Fruit fly (Drosophila melanogaster) whole organism, wandering third instar larva: ENCODE measurements around the gene CG6168.

Experiments
- Abd-B ChIP-seq: fragments of >200 bp; optimal IDR thresholded peaks from 2 replicates; lab custom pipeline; 2017; ENCODE audit warnings: missing biosample characterization, missing genetic modification characterization
- CG32264 ChIP-seq: fragments of 200-800 bp; sonication (Bioruptor generic); optimal IDR thresholded peaks from 2 replicates; lab custom pipeline; 2016; ENCODE audit warnings: missing biosample characterization, missing genetic modification characterization
- CG9705 ChIP-seq: fragments of 200-800 bp; sonication (Bioruptor generic); optimal IDR thresholded peaks from 2 replicates; lab custom pipeline; 2018; ENCODE audit warnings: missing biosample characterization, mild to moderate bottlenecking, missing genetic modification characterization
- CrebA ChIP-seq: fragments of 200-800 bp; sonication (Bioruptor generic); optimal IDR thresholded peaks from 2 replicates; lab custom pipeline; 2016; ENCODE audit warnings: missing biosample characterization, mild to moderate bottlenecking, missing genetic modification characterization, borderline replicate concordance
- Dfd ChIP-seq: fragments of >200 bp; optimal IDR thresholded peaks from 2 replicates; lab custom pipeline; 2017; ENCODE audit warnings: missing biosample characterization, missing genetic modification characterization
- Dif ChIP-seq: fragments of 200-275, 200-300 bp; sonication (Bioruptor generic); optimal IDR thresholded peaks from 2 replicates; lab custom pipeline; 2018; ENCODE audit warnings: missing biosample characterization, missing genetic modification characterization; ENCODE audit not compliant: partially characterized antibody
- GATAd ChIP-seq: sonication (Bioruptor generic); optimal IDR thresholded peaks from 2 replicates; lab custom pipeline; 2016; ENCODE audit warnings: missing biosample characterization, missing genetic modification characterization
- HLH106 ChIP-seq: fragments of 200-800 bp; optimal IDR thresholded peaks from 3 replicates; lab custom pipeline; 2019; ENCODE audit warnings: missing biosample characterization, mild to moderate bottlenecking, missing genetic modification characterization, moderate library complexity
- Hnf4 ChIP-seq: fragments of 200-800 bp; sonication (Bioruptor generic); optimal IDR thresholded peaks from 2 replicates; lab custom pipeline; 2016; ENCODE audit warnings: missing biosample characterization, mild to moderate bottlenecking, missing genetic modification characterization
- Hr78 ChIP-seq: fragments of >200 bp; optimal IDR thresholded peaks from 2 replicates; lab custom pipeline; 2017; ENCODE audit warnings: missing biosample characterization, missing genetic modification characterization
- Hr83 ChIP-seq: fragments of 200-300 bp; sonication (Bioruptor generic); optimal IDR thresholded peaks from 2 replicates; lab custom pipeline; 2016; ENCODE audit warnings: missing biosample characterization, mild to moderate bottlenecking, missing genetic modification characterization, moderate library complexity; ENCODE audit not compliant: poor library complexity, severe bottlenecking
- Myc ChIP-seq: fragments of >200 bp; optimal IDR thresholded peaks from 2 replicates; lab custom pipeline; 2017
- N ChIP-seq: fragments of >200 bp; optimal IDR thresholded peaks from 2 replicates; lab custom pipeline; 2018; ENCODE audit warnings: missing biosample characterization, missing external identifiers, missing genetic modification characterization
- OdsH ChIP-seq: fragments of 200-800 bp; sonication (Bioruptor generic); optimal IDR thresholded peaks from 2 replicates; lab custom pipeline; 2016; ENCODE audit warnings: missing biosample characterization, mild to moderate bottlenecking, missing genetic modification characterization
- Rel ChIP-seq, 2 experiments: fragments of 200-800 bp; sonication (Bioruptor generic) in 1 of 2; optimal IDR thresholded peaks; 2 replicates in 1 of 2; 3 replicates in 1 of 2; lab custom pipeline; 2016 to 2019; ENCODE audit warnings: mild to moderate bottlenecking in 2 of 2, missing biosample characterization in 2 of 2, missing genetic modification characterization in 2 of 2, moderate library complexity in 1 of 2
- Sp1 ChIP-seq: fragments of 200-800 bp; sonication (Bioruptor generic); optimal IDR thresholded peaks from 3 replicates; lab custom pipeline; 2019; ENCODE audit warnings: missing biosample characterization, mild to moderate bottlenecking, missing genetic modification characterization, moderate library complexity
- Vsx2 ChIP-seq: fragments of 200-300, 225-300 bp; sonication (Bioruptor generic); optimal IDR thresholded peaks from 2 replicates; lab custom pipeline; 2018; ENCODE audit warnings: missing biosample characterization, missing genetic modification characterization; ENCODE audit not compliant: partially characterized antibody
- br ChIP-seq: fragments of 200-800 bp; sonication (Bioruptor generic); optimal IDR thresholded peaks from 2 replicates; lab custom pipeline; 2016; ENCODE audit warnings: missing biosample characterization, missing genetic modification characterization
- brk ChIP-seq: fragments of 200-800 bp; sonication (Bioruptor generic); optimal IDR thresholded peaks from 2 replicates; lab custom pipeline; 2016; ENCODE audit warnings: missing biosample characterization, mild to moderate bottlenecking, missing genetic modification characterization
- dl ChIP-seq, 2 experiments: fragments of 175-275, 200-275 bp in 1 of 2; fragments of 200-275 bp in 1 of 2; sonication (Bioruptor generic); optimal IDR thresholded peaks; lab custom pipeline; 2018; ENCODE audit warnings: mild to moderate bottlenecking in 2 of 2, missing biosample characterization in 2 of 2, missing genetic modification characterization in 2 of 2, moderate library complexity in 2 of 2; ENCODE audit not compliant: partially characterized antibody in 2 of 2, insufficient read depth in 1 of 2
- dmrt93B ChIP-seq: fragments of 200-800 bp; sonication (Bioruptor generic); optimal IDR thresholded peaks from 2 replicates; lab custom pipeline; 2018; ENCODE audit warnings: missing biosample characterization, mild to moderate bottlenecking, missing genetic modification characterization
- dsf ChIP-seq: sonication (Bioruptor generic); optimal IDR thresholded peaks from 2 replicates; lab custom pipeline; 2016; ENCODE audit warnings: missing biosample characterization, missing genetic modification characterization, borderline replicate concordance
- ey ChIP-seq: fragments of 200-800 bp; sonication (Bioruptor generic); optimal IDR thresholded peaks from 2 replicates; lab custom pipeline; 2016; ENCODE audit warnings: missing biosample characterization, missing genetic modification characterization
- foxo ChIP-seq, 2 experiments: fragments of 200-800 bp; sonication (Bioruptor generic); optimal IDR thresholded peaks; 2 replicates in 1 of 2; 3 replicates in 1 of 2; lab custom pipeline; 2016 to 2017; ENCODE audit warnings: missing biosample characterization in 2 of 2, missing genetic modification characterization in 2 of 2
- fru ChIP-seq: fragments of 200-800 bp; sonication (Bioruptor generic); optimal IDR thresholded peaks from 3 replicates; lab custom pipeline; 2016; ENCODE audit warnings: missing biosample characterization, mild to moderate bottlenecking, missing genetic modification characterization
- h ChIP-seq: fragments of 200-800 bp; sonication (Bioruptor generic); optimal IDR thresholded peaks from 3 replicates; lab custom pipeline; 2016; ENCODE audit warnings: missing biosample characterization, mild to moderate bottlenecking, missing genetic modification characterization
- jim ChIP-seq: fragments of 175-275, 200-325 bp; sonication (Bioruptor generic); optimal IDR thresholded peaks from 2 replicates; lab custom pipeline; 2016; ENCODE audit warnings: missing biosample characterization, mild to moderate bottlenecking, missing genetic modification characterization
- lola ChIP-seq: fragments of >200 bp; optimal IDR thresholded peaks from 2 replicates; lab custom pipeline; 2017; ENCODE audit warnings: missing biosample characterization, missing genetic modification characterization
- pan ChIP-seq: fragments of >200 bp; optimal IDR thresholded peaks from 2 replicates; lab custom pipeline; 2017
- psq ChIP-seq: fragments of 200-800 bp; sonication (Bioruptor generic); optimal IDR thresholded peaks from 3 replicates; lab custom pipeline; 2017; ENCODE audit warnings: missing biosample characterization, mild to moderate bottlenecking, missing genetic modification characterization, moderate library complexity
- rgr ChIP-seq: fragments of 200-800 bp; sonication (Bioruptor generic); optimal IDR thresholded peaks from 3 replicates; lab custom pipeline; 2016; ENCODE audit warnings: missing biosample characterization, mild to moderate bottlenecking, missing genetic modification characterization
- sage ChIP-seq: fragments of 200-800 bp; sonication (Bioruptor generic); optimal IDR thresholded peaks from 2 replicates; lab custom pipeline; 2016; ENCODE audit warnings: missing biosample characterization, mild to moderate bottlenecking, missing genetic modification characterization
- tai ChIP-seq: sonication (Bioruptor generic); optimal IDR thresholded peaks from 2 replicates; lab custom pipeline; 2016; ENCODE audit warnings: missing biosample characterization, missing genetic modification characterization
- woc ChIP-seq: sonication (Bioruptor generic); optimal IDR thresholded peaks from 2 replicates; lab custom pipeline; 2016; ENCODE audit warnings: missing biosample characterization, mild to moderate bottlenecking, missing genetic modification characterization

Gene CG6168

DNA sequence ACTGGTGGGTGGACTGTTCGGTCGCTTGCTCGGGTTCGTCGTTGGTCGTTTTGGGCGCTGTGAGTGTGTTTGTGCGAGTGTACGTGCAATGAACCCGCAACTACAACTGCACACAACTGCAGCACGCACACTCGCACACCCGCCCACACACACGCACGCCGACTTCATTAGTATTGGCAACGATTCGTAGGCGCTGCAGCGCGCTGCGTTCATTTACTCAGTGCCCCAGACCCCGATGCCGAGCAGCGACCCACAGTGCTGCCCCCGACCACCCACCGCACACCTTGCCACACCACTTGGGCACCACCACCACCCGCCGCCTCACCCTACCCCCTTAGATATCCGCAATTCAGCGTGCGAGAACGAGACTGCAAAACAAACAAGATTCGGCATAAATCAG, 44.9 kb upstream of the CG6168 start:
- TF ChIP-seq Hnf4 (GFP tag; lab: Kevin White, UChicago) (no peak), Rel (GFP tag; optimal IDR thresholded peaks at IDR 0.05; lab: Kevin White, UChicago) (no peak), Rel (tag; optimal IDR thresholded peaks at IDR 0.05; lab: Kevin White, UChicago) (peak; percentile 2), Hr83 (GFP tag; lab: Kevin White, UChicago) (peak; percentile 13), CG9705 (GFP tag; lab: Kevin White, UChicago) (no peak), woc (GFP tag; lab: Kevin White, UChicago) (no peak), br (GFP tag; lab: Kevin White, UChicago) (no peak), ey (GFP tag; lab: Kevin White, UChicago) (no peak), psq (GFP tag; lab: Kevin White, UChicago) (peak; percentile 74), sage (no peak), pan (lab: Kevin White, UChicago) (no peak), dl (GFP tag; optimal IDR thresholded peaks at IDR 0.05; lab: Kevin White, UChicago; ENCODE audit: insufficient read depth in 1 of 2, partially characterized antibody in 2 of 2) (peak in 1 of 2 experiments; percentile 1), N (GFP tag; lab: Kevin White, UChicago) (no peak), h (no peak), rgr (peak; percentile 41), tai (no peak)

- TF ChIP-seq CG9705 (GFP tag; lab: Kevin White, UChicago): no peak
- TF ChIP-seq Hnf4 (GFP tag; lab: Kevin White, UChicago): no peak
- no peak for TF ChIP-seq dsf (GFP tag; lab: Kevin White, UChicago)
- peak; percentile 28 for TF ChIP-seq OdsH (GFP tag; lab: Kevin White, UChicago)
- no peak for TF ChIP-seq pan (lab: Kevin White, UChicago)
- TF ChIP-seq Dif: peak; percentile 68
- TF ChIP-seq Hr83 (GFP tag; lab: Kevin White, UChicago): peak; percentile 41
- TF ChIP-seq lola (GFP tag; lab: Kevin White, UChicago): no peak
- no peak for TF ChIP-seq brk (GFP tag; lab: Kevin White, UChicago)
- no peak for TF ChIP-seq GATAd
- TF ChIP-seq ey (GFP tag; lab: Kevin White, UChicago): peak; percentile 39
- TF ChIP-seq N (GFP tag; lab: Kevin White, UChicago): peak; percentile 17
- TF ChIP-seq CrebA: no peak
- TF ChIP-seq dl (GFP tag; optimal IDR thresholded peaks at IDR 0.05; lab: Kevin White, UChicago; ENCODE audit: insufficient read depth in 1 of 2, partially characterized antibody in 2 of 2): peak; percentile 39 to 82
- TF ChIP-seq HLH106 (tag; lab: Kevin White, UChicago): peak; percentile 33
- TF ChIP-seq fru (GFP tag; lab: Kevin White, UChicago): peak; percentile 28
- no peak for TF ChIP-seq CG32264 (GFP tag; lab: Kevin White, UChicago)
- TF ChIP-seq psq (GFP tag; lab: Kevin White, UChicago): peak; percentile 99
- no peak for TF ChIP-seq Hr78 (GFP tag; lab: Kevin White, UChicago)
- TF ChIP-seq foxo (GFP tag; optimal IDR thresholded peaks at IDR 0.05; lab: Kevin White, UChicago): peak in 1 of 2 experiments; percentile 20
- TF ChIP-seq rgr: no peak
- TF ChIP-seq br (GFP tag; lab: Kevin White, UChicago): no peak
- peak; percentile 47 for TF ChIP-seq dmrt93B (GFP tag; lab: Kevin White, UChicago)
- TF ChIP-seq Rel (GFP tag; optimal IDR thresholded peaks at IDR 0.05; lab: Kevin White, UChicago): no peak
- no peak for TF ChIP-seq Rel (tag; optimal IDR thresholded peaks at IDR 0.05; lab: Kevin White, UChicago)
- TF ChIP-seq woc (GFP tag; lab: Kevin White, UChicago): peak; percentile 48
- no peak for TF ChIP-seq Dfd (GFP tag; lab: Kevin White, UChicago)
- TF ChIP-seq sage: no peak
- peak; percentile 78 for TF ChIP-seq Myc (lab: Kevin White, UChicago)
- TF ChIP-seq Vsx2 (GFP tag; lab: Kevin White, UChicago): no peak
Observed at dm6 chr3L:11365432-11366318, 44.2 kb upstream of the CG6168 start.

DNA sequence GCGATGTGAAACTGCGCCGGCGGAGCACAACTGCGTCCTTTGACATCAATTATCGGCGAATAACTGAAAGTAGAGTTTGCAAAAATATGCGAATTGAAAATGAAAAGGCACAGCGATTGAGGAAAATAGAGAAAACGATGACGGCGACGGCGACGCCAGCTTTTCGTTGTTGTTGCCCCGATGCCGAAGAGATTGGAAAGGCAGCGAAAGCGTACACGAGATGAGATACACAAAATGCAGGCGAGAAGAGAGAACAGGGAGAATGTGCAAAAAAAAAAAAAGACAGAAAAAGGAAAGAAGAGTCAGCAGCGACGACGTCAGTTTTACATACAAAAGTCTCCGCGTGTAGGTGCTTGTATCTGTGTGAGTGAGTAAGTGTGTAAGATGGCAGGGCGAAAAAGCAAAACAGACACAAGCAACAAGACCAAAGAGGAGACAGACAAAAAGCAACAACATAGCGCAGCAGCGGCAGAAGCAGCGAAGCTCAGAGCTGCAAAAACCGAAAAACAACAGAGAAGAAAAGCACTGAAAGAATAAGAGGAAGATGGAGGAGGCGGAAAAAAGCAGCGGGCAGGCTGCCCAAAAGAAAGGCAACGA, 43.4 kb upstream of the CG6168 start, which contains the start of gene CG6163:
TSS of gene CG6163 (minus strand) at position 51 of the 597 bp plus-strand sequence.
- TF ChIP-seq sage (peak; percentile 11), dl (GFP tag; optimal IDR thresholded peaks at IDR 0.05; lab: Kevin White, UChicago; ENCODE audit: insufficient read depth in 1 of 2, partially characterized antibody in 2 of 2) (peak in 1 of 2 experiments; percentile 35), h (peak; percentile 33), tai (no peak), Dif (peak; percentile 75), Sp1 (GFP tag; lab: Kevin White, UChicago) (peak; percentile 24), Abd-B (GFP tag; lab: Kevin White, UChicago) (no peak), foxo (GFP tag; optimal IDR thresholded peaks at IDR 0.05; lab: Kevin White, UChicago) (no peak), brk (GFP tag; lab: Kevin White, UChicago) (peak; percentile 63), N (GFP tag; lab: Kevin White, UChicago) (no peak), CrebA (peak; percentile 68), psq (GFP tag; lab: Kevin White, UChicago) (peak; percentile 100), Vsx2 (GFP tag; lab: Kevin White, UChicago) (peak; percentile 69), Hr83 (GFP tag; lab: Kevin White, UChicago) (peak; percentile 20), fru (GFP tag; lab: Kevin White, UChicago) (peak; percentile 42), Rel (GFP tag; optimal IDR thresholded peaks at IDR 0.05; lab: Kevin White, UChicago) (peak; percentile 11), Rel (tag; optimal IDR thresholded peaks at IDR 0.05; lab: Kevin White, UChicago) (no peak), jim (peak; percentile 70)
